Fruit fly (Drosophila melanogaster): ENCODE measurements around the gene Or85e.

Gene Or85e

DNA sequence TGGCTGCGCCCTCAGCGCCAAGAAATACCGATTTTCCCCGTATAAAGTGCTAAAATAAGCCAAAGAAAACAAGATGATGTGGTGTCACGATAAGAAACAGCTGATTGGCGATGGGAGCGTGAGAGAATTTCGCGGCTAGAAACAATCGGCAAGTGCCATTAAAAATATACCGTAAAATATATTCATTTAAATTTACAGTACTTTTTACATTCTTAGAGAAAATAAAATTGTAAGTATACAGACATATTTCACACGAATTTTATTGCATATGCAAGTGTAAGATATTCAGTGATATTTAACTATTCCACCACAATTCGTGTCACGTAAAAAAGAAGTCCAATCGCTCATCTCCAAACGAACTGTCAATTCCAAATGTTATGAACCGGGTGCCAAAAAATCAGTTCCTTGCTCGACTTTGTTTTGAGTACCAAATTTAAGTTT, 40.9 kb upstream of the Or85e start, which contains the start of the genes Unc50, CG11755 and CG8043 (continued):
- peak; percentile 49 for TF ChIP-seq CG11723 (GFP tag; optimal IDR thresholded peaks at IDR 0.05)
- no peak for TF ChIP-seq Hr39 (optimal IDR thresholded peaks at IDR 0.05)
- TF ChIP-seq Six4 (GFP tag; optimal IDR thresholded peaks at IDR 0.05), result peak; percentile 57
- TF ChIP-seq Neu2 (GFP tag; optimal IDR thresholded peaks at IDR 0.05; ENCODE audit: borderline replicate concordance), result no peak
- no peak for TF ChIP-seq scrt (GFP tag; optimal IDR thresholded peaks at IDR 0.05)
- TF ChIP-seq cas (GFP tag; IDR thresholded peaks at IDR 0.05), result peak; percentile 76
- TF ChIP-seq CG18476 (GFP tag; optimal IDR thresholded peaks at IDR 0.05), result peak; percentile 54
- peak; percentile 22 for TF ChIP-seq CG12236 (GFP tag; optimal IDR thresholded peaks at IDR 0.05)
- TF ChIP-seq Nf-YB (GFP tag; optimal IDR thresholded peaks at IDR 0.05), result peak; percentile 62
- TF ChIP-seq CG6765 (GFP tag; optimal IDR thresholded peaks at IDR 0.05), result peak; percentile 11
- peak; percentile 78 for TF ChIP-seq CG31441 (GFP tag; IDR thresholded peaks at IDR 0.05)
- peak; percentile 78 for TF ChIP-seq CG10543 (GFP tag; optimal IDR thresholded peaks at IDR 0.05)
- TF ChIP-seq pita (GFP tag; optimal IDR thresholded peaks at IDR 0.05), result no peak
- peak; percentile 90 for TF ChIP-seq Dbx (GFP tag; IDR thresholded peaks at IDR 0.05)
- peak; percentile 51 for TF ChIP-seq CG8944 (GFP tag; optimal IDR thresholded peaks at IDR 0.05)
- peak; percentile 47 for TF ChIP-seq CG8089 (GFP tag; optimal IDR thresholded peaks at IDR 0.05)
- peak; percentile 23 for TF ChIP-seq eyg (GFP tag; optimal IDR thresholded peaks at IDR 0.05)
- TF ChIP-seq CG10321 (GFP tag; IDR thresholded peaks at IDR 0.05), result no peak
- TF ChIP-seq oc (tag; optimal IDR thresholded peaks at IDR 0.05), result peak; percentile 17
- TF ChIP-seq CG13123 (GFP tag; optimal IDR thresholded peaks at IDR 0.05), result peak; percentile 66
- 0 out of 2 replicates have a peak, but pooled peaks have one; percentile 33 for TF ChIP-seq ara (GFP tag; IDR thresholded peaks at IDR 0.05)
- TF ChIP-seq MTF-1 (GFP tag; optimal IDR thresholded peaks at IDR 0.05; ENCODE audit: borderline replicate concordance), result no peak
- TF ChIP-seq Vsx1 (GFP tag; optimal IDR thresholded peaks at IDR 0.05), result no peak
- peak; percentile 63 for TF ChIP-seq esg (GFP tag; conservative IDR thresholded peaks at IDR 0.05)
- no peak for TF ChIP-seq dati (GFP tag; IDR thresholded peaks at IDR 0.05)
- peak; percentile 30 for TF ChIP-seq Dp (GFP tag; optimal IDR thresholded peaks at IDR 0.05)
- TF ChIP-seq CG12942 (GFP tag; optimal IDR thresholded peaks at IDR 0.05), result peak; percentile 73
- peak; percentile 73 for TF ChIP-seq twi (tag; optimal IDR thresholded peaks at IDR 0.05)
- peak; percentile 41 for TF ChIP-seq CG8281 (tag; optimal IDR thresholded peaks at IDR 0.05)
- no peak for TF ChIP-seq gcm2 (GFP tag; optimal IDR thresholded peaks at IDR 0.05)
- TF ChIP-seq Antp (GFP tag; optimal IDR thresholded peaks at IDR 0.05), result peak; percentile 53
- TF ChIP-seq gfzf (GFP tag; optimal IDR thresholded peaks at IDR 0.05), result peak; percentile 85
- TF ChIP-seq CG7745 (tag; optimal IDR thresholded peaks at IDR 0.05), result no peak
- no peak for TF ChIP-seq sima (GFP tag; optimal IDR thresholded peaks at IDR 0.05)
- TF ChIP-seq Gug (GFP tag; IDR thresholded peaks at IDR 0.05), result peak; percentile 81; the same call in 2 of the 4 replicates
- peak; percentile 53 for TF ChIP-seq CG3407 (GFP tag; optimal IDR thresholded peaks at IDR 0.05)
- TF ChIP-seq zf30C (GFP tag; optimal IDR thresholded peaks at IDR 0.05), result no peak
- peak; percentile 81 for TF ChIP-seq CG11456 (GFP tag; IDR thresholded peaks at IDR 0.05)
- TF ChIP-seq onecut (GFP tag; IDR thresholded peaks at IDR 0.05), result peak; percentile 58
- TF ChIP-seq CG2678 (tag; optimal IDR thresholded peaks at IDR 0.05), result peak; percentile 82
- TF ChIP-seq Dip3 (GFP tag; optimal IDR thresholded peaks at IDR 0.05), result peak; percentile 66
- peak; percentile 50 for TF ChIP-seq CG9876 (GFP tag; optimal IDR thresholded peaks at IDR 0.05)
- TF ChIP-seq Adf1 (GFP tag; IDR thresholded peaks at IDR 0.05), result peak; percentile 73
- peak; percentile 70 for TF ChIP-seq CG1233 (GFP tag; optimal IDR thresholded peaks at IDR 0.05)
- peak; percentile 53 for TF ChIP-seq Bteb2 (GFP tag; optimal IDR thresholded peaks at IDR 0.05)
- TF ChIP-seq klu (GFP tag; IDR thresholded peaks at IDR 0.05), result peak; percentile 74; the same call in 1 of the 2 replicates
- TF ChIP-seq sim (GFP tag; IDR thresholded peaks at IDR 0.05), result no peak
- peak; percentile 84 for TF ChIP-seq grau (tag; optimal IDR thresholded peaks at IDR 0.05)
- TF ChIP-seq CG6272 (GFP tag; IDR thresholded peaks at IDR 0.05), result peak; percentile 83
- no peak for TF ChIP-seq CG1792 (GFP tag; optimal IDR thresholded peaks at IDR 0.05)
- peak; percentile 70 for TF ChIP-seq CG10209 (GFP tag; optimal IDR thresholded peaks at IDR 0.05)
- TF ChIP-seq gce (GFP tag; IDR thresholded peaks at IDR 0.05), result no peak

Data from whole organism, embryonic.